Worm (Caenorhabditis elegans) whole organism, mixed stage, embryonic: Measurements from ENCODE around the gene cav-1.
A peak's percentile ranks its signal among the peaks of the same experiment; 100 is the strongest.

Experiments
- M03D4.4 ChIP-seq: sonication (generic microtip); optimal IDR thresholded peaks from 2 replicates; lab custom pipeline; 2017; ENCODE audit warnings: mild to moderate bottlenecking, missing genetic modification characterization, missing compliant biosample characterization
- bed-3 ChIP-seq: fragments of 200-800 bp; sonication (Bioruptor generic); optimal IDR thresholded peaks from 3 replicates; lab custom pipeline; 2018; ENCODE audit warnings: mild to moderate bottlenecking, missing genetic modification characterization, moderate library complexity, missing compliant biosample characterization
- ceh-39 ChIP-seq: fragments of 150-350 bp; optimal IDR thresholded peaks from 2 replicates; lab custom pipeline; 2014; ENCODE audit warnings: missing biosample characterization, missing genetic modification characterization
- ceh-43 ChIP-seq: fragments of 200-800 bp; sonication (Bioruptor generic); optimal IDR thresholded peaks from 2 replicates; lab custom pipeline; 2018; ENCODE audit warnings: mild to moderate bottlenecking, missing genetic modification characterization, moderate library complexity, missing compliant biosample characterization
- ceh-83 ChIP-seq: fragments of 200-800 bp; sonication (Bioruptor generic); optimal IDR thresholded peaks from 2 replicates; lab custom pipeline; 2018; ENCODE audit warnings: mild to moderate bottlenecking, missing genetic modification characterization, missing compliant biosample characterization
- cnd-1 ChIP-seq: fragments of 200-800 bp; sonication (Bioruptor generic); optimal IDR thresholded peaks from 2 replicates; lab custom pipeline; 2018; ENCODE audit warnings: mild to moderate bottlenecking, missing genetic modification characterization, missing compliant biosample characterization
- drap-1 ChIP-seq: fragments of 200-800 bp; sonication (Bioruptor generic); optimal IDR thresholded peaks from 3 replicates; lab custom pipeline; 2018; ENCODE audit warnings: mild to moderate bottlenecking, missing genetic modification characterization, missing compliant biosample characterization
- elt-3 ChIP-seq: fragments of 150-350 bp; optimal IDR thresholded peaks from 2 replicates; lab custom pipeline; 2014; ENCODE audit warnings: missing biosample characterization, missing genetic modification characterization
- flh-1 ChIP-seq: fragments of 200-800 bp; sonication (Bioruptor generic); optimal IDR thresholded peaks from 2 replicates; lab custom pipeline; 2018; ENCODE audit warnings: mild to moderate bottlenecking, missing genetic modification characterization, moderate library complexity, missing compliant biosample characterization
- hlh-1 ChIP-seq: fragments of 150-350 bp; optimal IDR thresholded peaks from 2 replicates; lab custom pipeline; 2014; ENCODE audit warnings: missing biosample characterization, missing genetic modification reagents, missing genetic modification characterization
- lin-13 ChIP-seq: fragments of 150-350 bp; optimal IDR thresholded peaks from 2 replicates; lab custom pipeline; 2014; ENCODE audit warnings: missing biosample characterization, missing genetic modification characterization
- lin-32 ChIP-seq: fragments of 200-800 bp; sonication (Bioruptor generic); optimal IDR thresholded peaks from 2 replicates; lab custom pipeline; 2018; ENCODE audit warnings: mild to moderate bottlenecking, missing genetic modification characterization, missing compliant biosample characterization
- lsy-2 ChIP-seq: fragments of 150-350 bp; optimal IDR thresholded peaks from 2 replicates; lab custom pipeline; 2014; ENCODE audit warnings: missing biosample characterization, missing genetic modification characterization
- mep-1 ChIP-seq: fragments of 150-350 bp; optimal IDR thresholded peaks from 2 replicates; lab custom pipeline; 2017; ENCODE audit warnings: missing biosample characterization, missing genetic modification reagents, missing genetic modification characterization, inconsistent platforms
- mls-2 ChIP-seq: sonication (generic microtip); optimal IDR thresholded peaks from 2 replicates; lab custom pipeline; 2016; ENCODE audit warnings: mild to moderate bottlenecking, missing genetic modification characterization, moderate library complexity, missing compliant biosample characterization
- nhr-12 ChIP-seq: fragments of 150-350 bp; optimal IDR thresholded peaks from 2 replicates; lab custom pipeline; 2014; ENCODE audit warnings: missing biosample characterization, missing genetic modification characterization
- nhr-2 ChIP-seq: fragments of 150-350 bp; optimal IDR thresholded peaks from 2 replicates; lab custom pipeline; 2014; ENCODE audit warnings: missing biosample characterization, missing genetic modification characterization
- nhr-76 ChIP-seq: sonication (generic microtip); optimal IDR thresholded peaks from 2 replicates; lab custom pipeline; 2017; ENCODE audit warnings: missing biosample characterization, missing genetic modification characterization
- sem-2 ChIP-seq: fragments of 200-800 bp; sonication (Bioruptor generic); optimal IDR thresholded peaks from 2 replicates; lab custom pipeline; 2018; ENCODE audit warnings: mild to moderate bottlenecking, missing genetic modification characterization, missing compliant biosample characterization
- snpc-4 ChIP-seq: fragments of 150-350 bp; optimal IDR thresholded peaks from 2 replicates; lab custom pipeline; 2014; ENCODE audit warnings: missing biosample characterization, missing genetic modification characterization
- tbx-8 ChIP-seq: fragments of 200-800 bp; sonication (Bioruptor generic); optimal IDR thresholded peaks from 2 replicates; lab custom pipeline; 2018; ENCODE audit warnings: mild to moderate bottlenecking, missing genetic modification characterization, moderate library complexity, missing compliant biosample characterization
- unc-120 ChIP-seq: sonication (generic microtip); optimal IDR thresholded peaks from 2 replicates; lab custom pipeline; 2017; ENCODE audit warnings: missing genetic modification characterization, missing compliant biosample characterization; ENCODE audit not compliant: poor library complexity, severe bottlenecking
- unc-62 ChIP-seq: fragments of 150-350 bp; optimal IDR thresholded peaks from 2 replicates; lab custom pipeline; 2014; ENCODE audit warnings: missing biosample characterization, missing genetic modification reagents, missing genetic modification characterization
- ztf-11 ChIP-seq: fragments of 150-350 bp; optimal IDR thresholded peaks from 2 replicates; lab custom pipeline; 2014; ENCODE audit warnings: missing biosample characterization, missing genetic modification characterization

Gene cav-1

DNA sequence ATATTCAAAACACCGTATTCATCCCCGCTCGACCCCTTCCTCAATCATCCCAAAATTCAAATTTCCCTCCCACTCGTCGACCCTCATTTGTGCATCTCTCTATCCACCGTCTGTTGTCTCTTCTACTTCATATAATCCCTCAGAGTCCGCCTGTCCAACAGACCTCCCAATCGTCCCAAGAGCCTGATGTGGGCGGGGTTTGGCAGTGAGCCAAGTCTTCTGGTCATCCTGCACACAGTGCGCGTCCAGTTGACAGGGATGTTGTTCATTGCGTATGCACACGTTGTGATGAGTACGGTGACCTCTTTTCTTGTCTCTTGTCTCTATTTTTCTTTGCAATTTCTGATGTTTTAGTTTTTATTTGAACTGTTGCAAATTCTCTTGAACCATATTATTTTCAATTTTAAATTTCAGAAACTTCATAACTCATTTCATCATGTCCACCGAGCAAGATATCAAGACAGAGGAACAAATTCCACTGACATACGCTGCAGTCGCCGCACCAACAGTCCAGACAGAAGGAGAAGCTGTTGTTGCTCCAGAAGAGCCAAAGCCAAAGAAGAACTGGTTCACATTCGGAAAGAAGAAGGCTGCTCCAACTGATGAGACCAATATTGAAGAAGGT, at the start of gene cav-1:
cav-1 (plus strand) TSS at position 415 of the 625 bp plus-strand sequence.
- no peak for TF ChIP-seq M03D4.4 (tag; lab: Kevin White, UChicago)
- TF ChIP-seq cnd-1 (tag; lab: Kevin White, UChicago), result peak; percentile 82
- TF ChIP-seq lin-13 (tag; lab: Kevin White, UChicago), result peak; percentile 10
- peak; percentile 30 for TF ChIP-seq drap-1 (GFP tag; lab: Kevin White, UChicago)
- peak; percentile 72 for TF ChIP-seq hlh-1 (tag; lab: Kevin White, UChicago)
- TF ChIP-seq ceh-83, result peak; percentile 22
- no peak for TF ChIP-seq unc-120
- TF ChIP-seq lsy-2 (tag; lab: Kevin White, UChicago), result peak; percentile 14
- peak; percentile 63 for TF ChIP-seq mls-2 (tag; lab: Kevin White, UChicago)
- TF ChIP-seq ceh-39 (tag; lab: Kevin White, UChicago), result peak; percentile 64
- peak; percentile 40 for TF ChIP-seq nhr-2 (tag; lab: Kevin White, UChicago)
- peak; percentile 57 for TF ChIP-seq lin-32 (GFP tag; lab: Kevin White, UChicago)
- peak; percentile 65 for TF ChIP-seq ztf-11 (tag; lab: Kevin White, UChicago)
- no peak for TF ChIP-seq mep-1 (tag; lab: Kevin White, UChicago)
- peak; percentile 52 for TF ChIP-seq unc-62 (GFP tag; lab: Kevin White, UChicago)

ce11 chrIV:9723185-9723584, 49.1 kb upstream of the cav-1 start:
- no peak for TF ChIP-seq ceh-39 (tag; lab: Kevin White, UChicago)

ce11 chrIV:9724948-9725347, 47.4 kb upstream of the cav-1 start, which contains the start of the genes nhr-138 and C28D4.18:
nhr-138 (plus strand) TSS chrIV:9725251.
C28D4.18 (plus strand) TSS chrIV:9725280.
- TF ChIP-seq elt-3 (tag; lab: Kevin White, UChicago), result no peak
- TF ChIP-seq tbx-8 (GFP tag; lab: Kevin White, UChicago), result no peak
- TF ChIP-seq M03D4.4 (tag; lab: Kevin White, UChicago), result no peak
- TF ChIP-seq nhr-76 (tag; lab: Kevin White, UChicago), result no peak
- no peak for TF ChIP-seq unc-120
- no peak for TF ChIP-seq sem-2 (GFP tag; lab: Kevin White, UChicago)
- no peak for TF ChIP-seq ztf-11 (tag; lab: Kevin White, UChicago)
- TF ChIP-seq, all 35 proteins: peak for 0

DNA sequence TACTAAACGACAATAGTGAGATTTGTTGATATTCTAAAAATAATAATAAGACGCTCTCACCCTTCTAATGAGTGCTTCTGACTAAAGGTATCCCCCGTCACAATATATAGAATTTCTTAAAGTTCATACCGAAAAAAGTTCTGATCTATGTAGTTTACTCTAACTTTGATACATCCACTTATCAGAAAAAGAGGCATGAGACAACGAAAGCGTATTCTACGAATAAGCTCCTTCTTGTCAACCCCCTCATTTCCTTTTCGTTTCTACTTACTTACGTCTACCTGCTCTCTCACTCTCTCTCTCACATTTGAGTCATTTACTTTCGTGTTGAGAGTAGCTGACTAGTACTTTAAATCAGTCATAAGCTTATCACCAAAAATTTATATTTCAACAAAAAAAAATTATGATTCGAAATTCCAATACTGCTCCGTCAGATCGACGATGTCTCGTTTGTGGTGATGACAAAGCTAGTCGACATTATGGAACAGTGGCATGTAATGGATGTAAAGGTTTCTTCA, 46.8 kb upstream of the cav-1 start:
- TF ChIP-seq snpc-4 (tag; lab: Kevin White, UChicago), result no peak

- no peak for TF ChIP-seq nhr-76 (tag; lab: Kevin White, UChicago)
- no peak for TF ChIP-seq M03D4.4 (tag; lab: Kevin White, UChicago)
- no peak for TF ChIP-seq lin-32 (GFP tag; lab: Kevin White, UChicago)
- no peak for TF ChIP-seq mls-2 (tag; lab: Kevin White, UChicago)
- no peak for TF ChIP-seq hlh-1 (tag; lab: Kevin White, UChicago)
- TF ChIP-seq, all 35 proteins: peak for 0
These were observed 45.1 kb upstream of the cav-1 start for ce11 chrIV:9727217-9727616.

DNA sequence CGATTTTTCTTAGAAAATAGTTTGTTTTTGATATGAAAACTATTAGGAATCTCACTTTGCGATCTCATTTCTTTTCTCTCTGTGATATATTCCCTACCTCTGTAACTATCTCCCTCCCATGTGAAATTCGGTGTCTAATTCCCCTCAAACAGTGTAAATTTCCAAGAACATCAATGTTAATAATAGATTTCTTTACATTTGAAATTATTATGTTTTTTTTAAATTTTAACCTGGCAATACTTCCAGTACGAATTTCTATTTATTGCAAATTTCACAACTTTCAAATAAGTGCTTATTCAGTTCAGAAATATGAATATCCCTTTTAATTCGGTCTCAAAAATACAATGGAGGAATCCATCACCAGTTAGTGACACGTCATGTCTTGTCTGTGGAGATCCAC, 43.9 kb upstream of the cav-1 start, which contains the start of gene nhr-100:
nhr-100 (plus strand) TSS at position 301 of the 400 bp plus-strand sequence.
- TF ChIP-seq mep-1 (tag; lab: Kevin White, UChicago), result no peak
- TF ChIP-seq nhr-76 (tag; lab: Kevin White, UChicago), result no peak
- no peak for TF ChIP-seq flh-1
- no peak for TF ChIP-seq unc-120
- TF ChIP-seq snpc-4 (tag; lab: Kevin White, UChicago), result no peak
- TF ChIP-seq hlh-1 (tag; lab: Kevin White, UChicago), result no peak

- TF ChIP-seq ceh-43 (GFP tag; lab: Kevin White, UChicago), result no peak
- TF ChIP-seq, all 35 proteins: peak for 0
These were observed 38.4 kb upstream of the cav-1 start for ce11 chrIV:9733904-9734303.

- TF ChIP-seq cnd-1 (tag; lab: Kevin White, UChicago) (no peak), bed-3 (GFP tag; lab: Kevin White, UChicago) (no peak), nhr-12 (tag; lab: Kevin White, UChicago) (no peak), hlh-1 (tag; lab: Kevin White, UChicago) (no peak), unc-120 (peak; percentile 56)
These were observed 37.4 kb upstream of the cav-1 start for ce11 chrIV:9734861-9735260.
